Worm (Caenorhabditis elegans) whole organism, midembryonic: ENCODE results near the gene acl-8.

ENCODE experiments used
- T22C8.4 ChIP-seq: fragments of 200-800 bp; sonication (Bioruptor generic); IDR thresholded peaks from 2 replicates; pipeline ENCODE4 v1.3.6; 2022; ENCODE audit warnings: missing genetic modification characterization, missing compliant biosample characterization
- flt-1 ChIP-seq: fragments of 200-800 bp; sonication (Bioruptor generic); IDR thresholded peaks from 2 replicates; pipeline ENCODE4 v1.3.6; 2022; ENCODE audit warnings: missing genetic modification characterization, missing compliant biosample characterization
- tab-1 ChIP-seq: fragments of 200-800 bp; sonication (Bioruptor generic); IDR thresholded peaks from 2 replicates; pipeline ENCODE4 v1.3.6; 2022; ENCODE audit warnings: missing genetic modification characterization, missing compliant biosample characterization
- ztf-23 ChIP-seq: fragments of 200-800 bp; sonication (Bioruptor generic); IDR thresholded peaks from 2 replicates; pipeline ENCODE4 v1.3.6; 2022; ENCODE audit warnings: missing genetic modification reagents, missing genetic modification characterization, missing compliant biosample characterization
- ztf-29 ChIP-seq: fragments of 200-800 bp; sonication (Bioruptor generic); IDR thresholded peaks from 2 replicates; pipeline ENCODE4 v1.3.6; 2022; ENCODE audit warnings: missing genetic modification reagents, missing genetic modification characterization, missing compliant biosample characterization

- no peak for TF ChIP-seq tab-1 (GFP tag; lab: Robert Waterston, UW)
- no peak for TF ChIP-seq flt-1 (GFP tag; lab: Robert Waterston, UW)
- TF ChIP-seq ztf-29 (GFP tag; lab: Robert Waterston, UW) = no peak
- TF ChIP-seq ztf-23 = no peak
- no peak for TF ChIP-seq T22C8.4
Observed at ce11 chrV:6414469-6414868, 36.2 kb upstream of the acl-8 start.
